Worm (Caenorhabditis elegans) whole organism, L2 larva: ENCODE data around the gene C34B4.5.

ENCODE experiments used
- aly-2 ChIP-seq: fragments of 150-350 bp; optimal IDR thresholded peaks from 2 replicates; lab custom pipeline; 2014; ENCODE audit warnings: missing biosample characterization, missing genetic modification characterization
- blmp-1 ChIP-seq: sonication (generic microtip); optimal IDR thresholded peaks from 2 replicates; lab custom pipeline; 2017; ENCODE audit warnings: missing genetic modification characterization, mild to moderate bottlenecking, missing compliant biosample characterization, antibody characterized with exemption, moderate library complexity; ENCODE audit not compliant: insufficient read depth
- lsy-2 ChIP-seq, 2 experiments: fragments of 150-350 bp in 1 of 2; sonication (generic microtip) in 1 of 2; optimal IDR thresholded peaks; 2 replicates each; lab custom pipeline; 2014 to 2017; ENCODE audit warnings: missing biosample characterization in 2 of 2, missing genetic modification characterization in 2 of 2
- nhr-237 ChIP-seq: fragments of 150-350 bp; optimal IDR thresholded peaks from 2 replicates; lab custom pipeline; 2014; ENCODE audit warnings: missing biosample characterization, missing genetic modification characterization
- nhr-77 ChIP-seq: fragments of 150-350 bp; optimal IDR thresholded peaks from 2 replicates; lab custom pipeline; 2014; ENCODE audit warnings: missing biosample characterization, missing genetic modification characterization
- snpc-4 ChIP-seq: fragments of 150-350 bp; optimal IDR thresholded peaks from 2 replicates; lab custom pipeline; 2014; ENCODE audit warnings: missing biosample characterization, missing genetic modification characterization
- unc-62 ChIP-seq: fragments of 150-350 bp; optimal IDR thresholded peaks from 2 replicates; lab custom pipeline; 2014; ENCODE audit warnings: missing biosample characterization, missing genetic modification reagents, missing genetic modification characterization
- zag-1 ChIP-seq: fragments of 150-350 bp; optimal IDR thresholded peaks from 2 replicates; lab custom pipeline; 2014; ENCODE audit warnings: missing biosample characterization, missing genetic modification characterization

ce11 chrV:13063402-13063801 is 32.4 kb upstream of the C34B4.5 start:
- TF ChIP-seq lsy-2 (tag; optimal IDR thresholded peaks at IDR 0.05; lab: Kevin White, UChicago), result no peak
- TF ChIP-seq zag-1 (tag; lab: Kevin White, UChicago), result no peak
- TF ChIP-seq aly-2 (tag; lab: Kevin White, UChicago), result no peak
- no peak for TF ChIP-seq blmp-1 (tag; lab: Kevin White, UChicago)
- TF ChIP-seq nhr-237 (tag; lab: Kevin White, UChicago), result no peak
- TF ChIP-seq snpc-4, result no peak
- TF ChIP-seq nhr-77, result no peak
- no peak for TF ChIP-seq unc-62 (GFP tag; lab: Kevin White, UChicago)
